Fruit fly (Drosophila melanogaster) whole organism, embryonic: ENCODE measurements around the gene IntS9.

Experiments used
- Awh ChIP-seq: fragments of 200-800 bp; sonication (Bioruptor generic); IDR thresholded peaks from 2 replicates; pipeline ENCODE4, ENCODE4 v1.3.6; 2022; ENCODE audit warnings: missing biosample characterization, missing genetic modification characterization
- CG10321 ChIP-seq: fragments of 200-800 bp; sonication (Bioruptor generic); IDR thresholded peaks from 2 replicates; pipeline ENCODE4 v1.3.6; 2022; ENCODE audit warnings: missing biosample characterization, missing genetic modification characterization
- CG10431 ChIP-seq: fragments of 200-800 bp; sonication (Bioruptor generic); optimal IDR thresholded peaks from 3 replicates; lab custom pipeline; 2018; ENCODE audit warnings: missing biosample characterization, mild to moderate bottlenecking, missing genetic modification characterization
- CG10565 ChIP-seq: fragments of 200-800 bp; sonication (Bioruptor generic); optimal IDR thresholded peaks from 3 replicates; lab custom pipeline; 2016; ENCODE audit warnings: missing biosample characterization, mild to moderate bottlenecking, missing genetic modification characterization
- CG11085 ChIP-seq: fragments of 200-800 bp; sonication (Bioruptor generic); IDR thresholded peaks from 2 replicates; pipeline ENCODE4 v1.3.6; 2022; ENCODE audit warnings: missing biosample characterization, missing genetic modification characterization
- CG12942 ChIP-seq: fragments of 200-800 bp; sonication (Bioruptor generic); optimal IDR thresholded peaks from 3 replicates; lab custom pipeline; 2016; ENCODE audit warnings: missing biosample characterization, missing genetic modification characterization
- CG14014 ChIP-seq: fragments of 200-800 bp; sonication (Bioruptor generic); IDR thresholded peaks from 2 replicates; pipeline ENCODE4 v1.3.6; 2022; ENCODE audit warnings: missing biosample characterization, missing genetic modification characterization
- CG15696 ChIP-seq: fragments of 200-800 bp; sonication (Bioruptor generic); optimal IDR thresholded peaks from 2 replicates; lab custom pipeline; 2019; ENCODE audit warnings: missing biosample characterization, mild to moderate bottlenecking, missing genetic modification characterization, moderate library complexity
- CG16863 ChIP-seq: fragments of 200-800 bp; sonication (Bioruptor generic); optimal IDR thresholded peaks from 3 replicates; lab custom pipeline; 2016; ENCODE audit warnings: missing biosample characterization, missing genetic modification characterization
- CG17328 ChIP-seq: fragments of 200-800 bp; sonication (Bioruptor generic); IDR thresholded peaks from 2 replicates; pipeline ENCODE4 v1.3.6; 2022; ENCODE audit warnings: missing biosample characterization, missing genetic modification characterization
- CG17802 ChIP-seq: fragments of 200-800 bp; sonication (Bioruptor generic); optimal IDR thresholded peaks from 2 replicates; lab custom pipeline; 2018; ENCODE audit warnings: missing biosample characterization, mild to moderate bottlenecking, missing genetic modification characterization, moderate library complexity
- CG18619 ChIP-seq: fragments of 200-800 bp; sonication (Bioruptor generic); optimal IDR thresholded peaks from 3 replicates; lab custom pipeline; 2017; ENCODE audit warnings: missing biosample characterization, mild to moderate bottlenecking, missing genetic modification characterization
- CG18764 ChIP-seq: fragments of 200-800 bp; sonication (Bioruptor generic); optimal IDR thresholded peaks from 3 replicates; lab custom pipeline; 2016; ENCODE audit warnings: missing biosample characterization, missing genetic modification characterization
- CG2116 ChIP-seq: fragments of 200-800 bp; sonication (Bioruptor generic); optimal IDR thresholded peaks from 3 replicates; lab custom pipeline; 2018; ENCODE audit warnings: missing biosample characterization, mild to moderate bottlenecking, missing genetic modification characterization
- CG2120 ChIP-seq: fragments of 200-800 bp; sonication (Bioruptor generic); optimal IDR thresholded peaks from 3 replicates; lab custom pipeline; 2016; ENCODE audit warnings: missing biosample characterization, missing genetic modification characterization
- CG3163 ChIP-seq: fragments of 200-800 bp; sonication (Bioruptor generic); optimal IDR thresholded peaks from 3 replicates; lab custom pipeline; 2016; ENCODE audit warnings: missing biosample characterization, missing genetic modification characterization
- CG32532 ChIP-seq: fragments of 200-800 bp; sonication (Bioruptor generic); IDR thresholded peaks from 2 replicates; pipeline ENCODE4 v1.3.6; 2022; ENCODE audit warnings: missing biosample characterization, missing genetic modification characterization
- CG33557 ChIP-seq: fragments of 200-800 bp; sonication (Bioruptor generic); optimal IDR thresholded peaks from 2 replicates; lab custom pipeline; 2019; ENCODE audit warnings: missing biosample characterization, mild to moderate bottlenecking, missing genetic modification characterization, moderate library complexity
- CG42726 ChIP-seq: fragments of 200-800 bp; sonication (Bioruptor generic); IDR thresholded peaks from 2 replicates; pipeline ENCODE4 v1.3.6; 2022; ENCODE audit warnings: missing biosample characterization, missing genetic modification characterization; ENCODE audit not compliant: partially characterized antibody
- CG4404 ChIP-seq: fragments of 200-800 bp; sonication (Bioruptor generic); IDR thresholded peaks from 2 replicates; pipeline ENCODE4 v1.3.6; 2022; ENCODE audit warnings: missing biosample characterization, missing genetic modification characterization
- CG6683 ChIP-seq: fragments of 200-800 bp; sonication (Bioruptor generic); optimal IDR thresholded peaks from 2 replicates; lab custom pipeline; 2017; ENCODE audit warnings: missing biosample characterization, mild to moderate bottlenecking, missing genetic modification characterization, missing genetic modification reagents
- CG7372 ChIP-seq: fragments of 200-800 bp; sonication (Bioruptor generic); IDR thresholded peaks from 2 replicates; pipeline ENCODE4 v1.3.6; 2022; ENCODE audit warnings: missing biosample characterization, missing genetic modification characterization
- CG7556 ChIP-seq: fragments of 200-800 bp; sonication (Bioruptor generic); optimal IDR thresholded peaks from 2 replicates; lab custom pipeline; 2017; ENCODE audit warnings: missing biosample characterization, mild to moderate bottlenecking, missing genetic modification characterization
- CG7987 ChIP-seq: fragments of 200-800 bp; sonication (Bioruptor generic); optimal IDR thresholded peaks from 2 replicates; lab custom pipeline; 2018; ENCODE audit warnings: missing biosample characterization, mild to moderate bottlenecking, missing genetic modification characterization, moderate library complexity
- CG8388 ChIP-seq: fragments of 200-800 bp; sonication (Bioruptor generic); optimal IDR thresholded peaks from 2 replicates; lab custom pipeline; 2019; ENCODE audit warnings: missing biosample characterization, mild to moderate bottlenecking, missing genetic modification characterization, moderate library complexity
- D19A ChIP-seq: fragments of 200-800 bp; optimal IDR thresholded peaks from 3 replicates; lab custom pipeline; 2019; ENCODE audit warnings: missing biosample characterization, mild to moderate bottlenecking, missing genetic modification characterization, moderate library complexity
- Dll ChIP-seq: fragments of 200-800 bp; sonication (Bioruptor generic); IDR thresholded peaks from 4 replicates; pipeline ENCODE4 v1.3.6; 2022; ENCODE audit warnings: missing biosample characterization, missing genetic modification characterization; ENCODE audit not compliant: partially characterized antibody
- Fer2 ChIP-seq: fragments of 200-800 bp; sonication (Bioruptor generic); optimal IDR thresholded peaks from 2 replicates; lab custom pipeline; 2018; ENCODE audit warnings: missing biosample characterization, mild to moderate bottlenecking, missing genetic modification characterization, moderate library complexity
- HLH54F ChIP-seq: fragments of 200-800 bp; sonication (Bioruptor generic); optimal IDR thresholded peaks from 3 replicates; lab custom pipeline; 2016; ENCODE audit warnings: missing biosample characterization, missing genetic modification characterization
- NFAT ChIP-seq: fragments of 200-800 bp; sonication (Bioruptor generic); IDR thresholded peaks from 2 replicates; pipeline ENCODE4 v1.3.6; 2022; ENCODE audit warnings: missing biosample characterization, missing genetic modification characterization
- NK7.1 ChIP-seq: fragments of 200-800 bp; sonication (Bioruptor generic); optimal IDR thresholded peaks from 3 replicates; lab custom pipeline; 2016; ENCODE audit warnings: missing biosample characterization, missing genetic modification characterization
- PHDP ChIP-seq: fragments of 200-800 bp; sonication (Bioruptor generic); optimal IDR thresholded peaks from 3 replicates; lab custom pipeline; 2018; ENCODE audit warnings: missing biosample characterization, mild to moderate bottlenecking, missing genetic modification characterization, moderate library complexity
- Ravus ChIP-seq: fragments of 200-800 bp; sonication (Bioruptor generic); IDR thresholded peaks from 2 replicates; pipeline ENCODE4 v1.3.6; 2022; ENCODE audit warnings: missing biosample characterization, missing genetic modification characterization
- Sox100B ChIP-seq: fragments of 200-800 bp; sonication (Bioruptor generic); optimal IDR thresholded peaks from 3 replicates; lab custom pipeline; 2018; ENCODE audit warnings: missing biosample characterization, mild to moderate bottlenecking, missing genetic modification characterization
- Sry-δ ChIP-seq: fragments of 200-800 bp; sonication (Bioruptor generic); optimal IDR thresholded peaks from 2 replicates; lab custom pipeline; 2016; ENCODE audit warnings: missing biosample characterization, missing genetic modification characterization
- ci ChIP-seq: fragments of 200-800 bp; sonication (Bioruptor generic); IDR thresholded peaks from 3 replicates; pipeline ENCODE4 v1.3.6; 2022; ENCODE audit warnings: missing biosample characterization, missing genetic modification characterization
- dm ChIP-seq: fragments of 200-800 bp; sonication (Bioruptor generic); optimal IDR thresholded peaks from 3 replicates; lab custom pipeline; 2016; ENCODE audit warnings: missing biosample characterization, missing genetic modification characterization
- emc ChIP-seq: fragments of 200-800 bp; sonication (Bioruptor generic); optimal IDR thresholded peaks from 2 replicates; lab custom pipeline; 2016; ENCODE audit warnings: missing biosample characterization, missing genetic modification characterization
- ewg ChIP-seq: fragments of 200-800 bp; sonication (Bioruptor generic); optimal IDR thresholded peaks from 3 replicates; lab custom pipeline; 2017; ENCODE audit warnings: mild to moderate bottlenecking, missing biosample characterization, missing genetic modification reagents, missing genetic modification characterization
- ftz-f1 ChIP-seq: fragments of 200-800 bp; sonication (Bioruptor generic); optimal IDR thresholded peaks from 2 replicates; lab custom pipeline; 2016; ENCODE audit warnings: missing biosample characterization, missing genetic modification characterization
- gcm ChIP-seq: fragments of 200-800 bp; sonication (Bioruptor generic); optimal IDR thresholded peaks from 2 replicates; lab custom pipeline; 2019; ENCODE audit warnings: missing biosample characterization, mild to moderate bottlenecking, missing genetic modification characterization, moderate library complexity
- gro ChIP-seq: fragments of 200-800 bp; sonication (Bioruptor generic); optimal IDR thresholded peaks from 2 replicates; lab custom pipeline; 2016; ENCODE audit warnings: missing biosample characterization, missing genetic modification characterization
- hbn ChIP-seq: fragments of 200-800 bp; sonication (Bioruptor generic); IDR thresholded peaks from 2 replicates; pipeline ENCODE4 v1.3.6; 2022; ENCODE audit warnings: missing biosample characterization, missing genetic modification characterization; ENCODE audit not compliant: partially characterized antibody
- jing ChIP-seq: fragments of 200-800 bp; sonication (Bioruptor generic); optimal IDR thresholded peaks from 2 replicates; lab custom pipeline; 2018; ENCODE audit warnings: missing biosample characterization, mild to moderate bottlenecking, missing genetic modification characterization
- peb ChIP-seq: fragments of 200-800 bp; sonication (Bioruptor generic); IDR thresholded peaks from 2 replicates; pipeline ENCODE4 v1.3.6; 2022; ENCODE audit warnings: missing biosample characterization, missing genetic modification characterization
- phol ChIP-seq: fragments of 200-800 bp; sonication (Bioruptor generic); optimal IDR thresholded peaks from 3 replicates; lab custom pipeline; 2018; ENCODE audit warnings: missing biosample characterization, mild to moderate bottlenecking, missing genetic modification characterization, moderate library complexity
- pnt ChIP-seq: fragments of 200-800 bp; sonication (Bioruptor generic); optimal IDR thresholded peaks from 3 replicates; lab custom pipeline; 2016; ENCODE audit warnings: missing biosample characterization, missing genetic modification characterization
- ranshi ChIP-seq: fragments of 200-800 bp; sonication (Bioruptor generic); IDR thresholded peaks from 2 replicates; pipeline ENCODE4 v1.3.6; 2022; ENCODE audit warnings: missing biosample characterization, missing genetic modification characterization
- sens ChIP-seq: fragments of 200-800 bp; sonication (Bioruptor generic); peaks from one replicate; lab custom pipeline; 2016; ENCODE audit warnings: missing biosample characterization, missing genetic modification characterization
- sens-2 ChIP-seq: fragments of 200-800 bp; sonication (Bioruptor generic); IDR thresholded peaks from 2 replicates; pipeline ENCODE4 v1.3.6; 2022; ENCODE audit warnings: missing biosample characterization, missing genetic modification characterization
- seq ChIP-seq: fragments of 200-800 bp; sonication (Bioruptor generic); IDR thresholded peaks from 2 replicates; pipeline ENCODE4 v1.3.6; 2022; ENCODE audit warnings: missing biosample characterization, missing genetic modification characterization
- sr ChIP-seq: fragments of 200-800 bp; sonication (Bioruptor generic); IDR thresholded peaks from 3 replicates; pipeline ENCODE4 v1.3.6; 2022; ENCODE audit warnings: missing biosample characterization, missing genetic modification characterization
- trem ChIP-seq: fragments of 200-800 bp; optimal IDR thresholded peaks from 3 replicates; lab custom pipeline; 2019; ENCODE audit warnings: missing biosample characterization, mild to moderate bottlenecking, missing genetic modification characterization, moderate library complexity

Gene IntS9

DNA sequence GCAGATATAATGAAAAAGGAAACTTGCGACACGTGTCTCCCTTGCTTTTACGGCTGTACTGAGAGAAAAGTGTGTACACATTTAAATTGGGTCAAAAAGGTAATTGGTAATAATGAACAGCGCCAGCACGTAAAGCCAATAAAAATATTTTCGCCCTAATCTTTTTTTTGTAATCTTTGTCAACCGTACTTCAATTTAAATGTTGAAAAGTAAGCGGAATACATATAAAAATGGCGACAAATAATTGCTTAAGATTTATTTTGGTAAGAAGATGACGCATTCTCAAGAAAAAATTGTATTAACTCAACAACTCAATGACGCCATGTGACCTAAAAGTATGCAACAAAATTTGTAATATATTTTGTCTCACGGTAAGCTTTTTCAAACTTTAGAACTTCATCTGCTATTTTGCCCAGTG is 42.4 kb upstream of the IntS9 start (continued):
- TF ChIP-seq CG10431 (GFP tag; lab: Kevin White, UChicago) (no peak), Fer2 (no peak), CG8388 (GFP tag; lab: Kevin White, UChicago) (no peak), phol (tag; lab: Kevin White, UChicago) (peak; percentile 38), NK7.1 (GFP tag; lab: Kevin White, UChicago) (no peak), peb (GFP tag; lab: Robert Waterston, UW) (no peak), D19A (tag; lab: Kevin White, UChicago) (no peak), dm (no peak), CG33557 (GFP tag; lab: Kevin White, UChicago) (no peak), HLH54F (peak; percentile 16), CG6683 (GFP tag; lab: Kevin White, UChicago) (no peak), CG16863 (GFP tag; lab: Kevin White, UChicago) (no peak), PHDP (tag; lab: Kevin White, UChicago) (peak; percentile 4), Sry-δ (GFP tag; lab: Kevin White, UChicago) (no peak), CG10321 (GFP tag; lab: Robert Waterston, UW) (no peak), ranshi (GFP tag; lab: Robert Waterston, UW) (no peak), NFAT (no peak), sr (GFP tag; lab: Robert Waterston, UW) (no peak), seq (GFP tag; lab: Robert Waterston, UW) (no peak), trem (tag; lab: Kevin White, UChicago) (no peak), hbn (GFP tag; lab: Robert Waterston, UW) (no peak), CG2120 (GFP tag; lab: Kevin White, UChicago) (peak; percentile 57), CG3163 (GFP tag; lab: Kevin White, UChicago) (no peak), ewg (GFP tag; lab: Kevin White, UChicago) (no peak), pnt (GFP tag; lab: Kevin White, UChicago) (peak; percentile 8), CG11085 (GFP tag; lab: Robert Waterston, UW) (no peak), sens-2 (GFP tag; lab: Robert Waterston, UW) (no peak), Sox100B (GFP tag; lab: Kevin White, UChicago) (peak; percentile 40), CG7372 (GFP tag; lab: Robert Waterston, UW) (no peak), sens (GFP tag; lab: Kevin White, UChicago) (peak; percentile 83), ftz-f1 (GFP tag; lab: Kevin White, UChicago) (no peak), emc (no peak), CG10565 (no peak), CG18764 (no peak), CG7987 (GFP tag; lab: Kevin White, UChicago) (no peak), CG18619 (GFP tag; lab: Kevin White, UChicago) (peak; percentile 34), CG15696 (tag; lab: Kevin White, UChicago) (no peak), ci (GFP tag; lab: Robert Waterston, UW) (no peak), jing (no peak), CG12942 (GFP tag; lab: Kevin White, UChicago) (no peak), CG32532 (GFP tag; lab: Robert Waterston, UW) (no peak), CG7556 (GFP tag; lab: Kevin White, UChicago) (peak; percentile 79), gcm (no peak), CG42726 (no peak), CG4404 (GFP tag; lab: Robert Waterston, UW) (no peak), Ravus (GFP tag; lab: Robert Waterston, UW) (no peak), CG2116 (GFP tag; lab: Kevin White, UChicago) (no peak), gro (no peak), CG17328 (no peak), Dll (GFP tag; lab: Robert Waterston, UW) (no peak), Awh (GFP tag; lab: Robert Waterston, UW) (no peak), CG17802 (tag; lab: Kevin White, UChicago) (no peak), CG14014 (GFP tag; lab: Robert Waterston, UW) (no peak)
